Fruit fly (Drosophila melanogaster): ENCODE results near the gene CG31759.

CG31759 gene

DNA sequence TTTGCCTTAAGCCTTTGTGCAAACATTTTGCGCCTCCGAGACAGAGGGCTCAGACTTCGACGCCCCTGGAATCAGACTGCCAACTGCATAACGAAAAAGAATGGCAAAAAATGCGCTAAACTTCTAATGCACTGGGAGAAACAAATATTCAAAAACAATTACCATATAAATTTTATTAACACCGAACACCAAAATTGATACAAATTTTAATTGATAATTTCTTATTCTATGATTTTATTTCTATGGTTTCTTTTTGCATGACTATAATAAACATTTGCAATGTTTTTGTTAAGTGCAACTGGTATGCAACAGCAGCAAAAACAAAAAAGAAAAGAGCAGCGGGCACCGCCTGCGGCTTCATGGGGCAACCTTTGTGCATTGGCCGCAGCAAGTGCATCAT lies 14.5 kb upstream of the CG31759 start (continued):
- no peak for TF ChIP-seq CG11902 (GFP tag; optimal IDR thresholded peaks at IDR 0.05)
- TF ChIP-seq CG34406 (GFP tag; optimal IDR thresholded peaks at IDR 0.05), result no peak
- TF ChIP-seq CG7368 (GFP tag; optimal IDR thresholded peaks at IDR 0.05), result no peak
- TF ChIP-seq Met (GFP tag; optimal IDR thresholded peaks at IDR 0.05), result peak; percentile 53
- no peak for TF ChIP-seq Gug (GFP tag; IDR thresholded peaks at IDR 0.05)
- no peak for TF ChIP-seq Hr4 (GFP tag; optimal IDR thresholded peaks at IDR 0.05)
- TF ChIP-seq lz (GFP tag; optimal IDR thresholded peaks at IDR 0.05), result peak; percentile 56
- TF ChIP-seq dac (GFP tag; optimal IDR thresholded peaks at IDR 0.05), result no peak
- no peak for TF ChIP-seq eg (GFP tag; IDR thresholded peaks at IDR 0.05)
- no peak for TF ChIP-seq CG6854 (GFP tag; optimal IDR thresholded peaks at IDR 0.05)
- TF ChIP-seq net (GFP tag; optimal IDR thresholded peaks at IDR 0.05), result no peak
- TF ChIP-seq Eip93F (GFP tag; optimal IDR thresholded peaks at IDR 0.05), result no peak
- no peak for TF ChIP-seq CG9139 (GFP tag; optimal IDR thresholded peaks at IDR 0.05)

DNA sequence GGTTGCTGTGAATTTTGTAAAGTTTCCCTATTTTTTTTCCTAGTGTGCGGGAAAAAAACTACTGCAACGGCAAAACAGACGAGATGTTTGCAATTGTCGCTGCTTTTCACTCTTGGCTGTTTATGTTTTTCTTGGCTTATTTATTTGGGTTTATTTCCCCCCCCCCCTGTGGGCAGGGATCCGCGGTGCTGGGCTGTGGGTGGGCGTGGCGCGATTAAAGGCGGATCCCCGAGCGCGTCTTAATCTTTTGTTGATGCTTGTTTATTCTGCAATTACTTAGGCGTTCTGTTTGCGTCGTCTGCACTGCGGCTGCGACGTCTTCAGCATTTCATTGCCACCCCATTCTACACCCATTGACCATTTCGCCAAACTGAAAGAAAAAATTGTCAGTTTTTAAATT lies 12.7 kb upstream of the CG31759 start:
- TF ChIP-seq Gug (GFP tag; IDR thresholded peaks at IDR 0.05), result no peak
- TF ChIP-seq Ets96B (tag; optimal IDR thresholded peaks at IDR 0.05), result no peak
- no peak for TF ChIP-seq CG15336 (GFP tag; IDR thresholded peaks at IDR 0.05)
- no peak for TF ChIP-seq CG8119 (GFP tag; IDR thresholded peaks at IDR 0.05)
- TF ChIP-seq Hr4 (GFP tag; optimal IDR thresholded peaks at IDR 0.05), result no peak
- TF ChIP-seq achi (GFP tag; optimal IDR thresholded peaks at IDR 0.05), result no peak
- TF ChIP-seq pdm3 (GFP tag; optimal IDR thresholded peaks at IDR 0.05), result no peak
- TF ChIP-seq svp (GFP tag), result peak; percentile 17
- TF ChIP-seq fkh (GFP tag; optimal IDR thresholded peaks at IDR 0.05), result peak; percentile 61

DNA sequence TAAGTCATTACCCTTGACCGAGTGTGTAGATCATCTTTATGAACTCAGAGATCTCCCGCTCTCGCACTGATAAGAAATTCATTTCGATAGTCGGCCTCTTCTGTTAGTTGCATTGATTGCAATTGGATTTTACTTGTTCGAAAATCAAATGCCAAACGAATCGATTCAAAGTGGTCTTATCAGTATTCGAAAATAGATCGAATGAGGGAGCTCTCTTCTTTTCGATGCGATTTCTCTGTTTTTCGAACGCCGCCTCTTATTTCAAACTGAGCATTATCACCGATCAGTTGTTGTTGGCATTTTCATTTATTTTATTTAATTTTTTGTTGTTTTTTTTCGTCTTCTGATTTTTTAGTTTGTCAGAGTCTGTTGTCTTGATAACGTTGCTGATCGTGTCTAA lies 6.5 kb upstream of the CG31759 start:
- TF ChIP-seq fd85E (GFP tag; optimal IDR thresholded peaks at IDR 0.05), result no peak
- no peak for TF ChIP-seq Ets96B (tag; optimal IDR thresholded peaks at IDR 0.05)
- TF ChIP-seq Ets21C (GFP tag; optimal IDR thresholded peaks at IDR 0.05), result no peak
- no peak for TF ChIP-seq CG34406 (GFP tag; optimal IDR thresholded peaks at IDR 0.05)
- no peak for TF ChIP-seq Smox (GFP tag; optimal IDR thresholded peaks at IDR 0.05)
- no peak for TF ChIP-seq dsx (GFP tag; optimal IDR thresholded peaks at IDR 0.05; ENCODE audit: poor library complexity, severe bottlenecking)
- TF ChIP-seq CG6792 (GFP tag; optimal IDR thresholded peaks at IDR 0.05), result no peak
- TF ChIP-seq Gug (GFP tag; IDR thresholded peaks at IDR 0.05), result no peak
- TF ChIP-seq CG11762 (GFP tag; optimal IDR thresholded peaks at IDR 0.05; ENCODE audit: insufficient read depth), result no peak

DNA sequence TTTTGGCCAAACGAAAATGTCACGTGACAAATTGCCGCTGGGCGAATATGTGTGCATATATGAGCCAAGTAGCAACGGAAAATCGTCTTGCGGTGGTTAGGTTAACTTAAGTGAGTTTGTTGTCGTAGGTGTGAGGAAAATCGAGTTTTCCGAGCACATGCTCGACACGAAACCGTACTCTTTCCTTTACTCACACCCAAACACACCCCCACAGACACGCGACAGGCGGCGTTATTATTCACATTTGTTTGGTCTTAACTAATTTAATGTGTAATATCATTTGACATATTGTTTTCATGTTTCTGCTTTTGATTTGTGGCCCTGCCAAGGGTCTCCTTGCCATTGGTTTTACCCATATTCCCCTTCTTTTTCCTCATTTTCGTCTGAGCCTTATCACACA lies 35.3 kb downstream of the CG31759 start:
- TF ChIP-seq Sox102F (GFP tag; optimal IDR thresholded peaks at IDR 0.05), result no peak
- no peak for TF ChIP-seq Met (GFP tag; optimal IDR thresholded peaks at IDR 0.05)
- no peak for TF ChIP-seq CG6854 (GFP tag; optimal IDR thresholded peaks at IDR 0.05)
- no peak for TF ChIP-seq svp (GFP tag)

DNA sequence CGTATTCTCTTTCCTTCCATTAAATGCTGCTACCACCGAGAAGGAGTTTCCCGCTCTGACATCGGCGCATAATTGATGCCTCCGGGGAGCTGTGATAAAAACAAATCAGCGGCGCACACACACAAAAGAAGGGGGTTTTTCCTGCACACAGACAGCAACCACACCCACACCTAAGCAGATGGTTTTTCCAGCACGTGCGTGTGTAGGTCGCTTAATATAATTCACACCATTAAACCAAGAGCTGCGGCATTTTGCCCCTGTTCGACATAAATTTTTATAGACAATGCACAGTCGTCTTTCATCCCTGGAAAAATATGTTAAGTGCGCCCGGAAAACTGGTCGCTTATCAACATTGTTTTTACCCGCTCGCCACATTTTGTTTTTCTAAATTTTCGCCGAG lies 44.8 kb downstream of the CG31759 start:
- TF ChIP-seq Ets21C (GFP tag; optimal IDR thresholded peaks at IDR 0.05) (no peak), CG3032 (tag; optimal IDR thresholded peaks at IDR 0.05) (no peak), CG11902 (GFP tag; optimal IDR thresholded peaks at IDR 0.05) (no peak), fd59A (GFP tag; optimal IDR thresholded peaks at IDR 0.05) (no peak), CG6808 (GFP tag; optimal IDR thresholded peaks at IDR 0.05) (no peak), Eip75B (GFP tag; optimal IDR thresholded peaks at IDR 0.05) (no peak), Lpt (GFP tag; optimal IDR thresholded peaks at IDR 0.05) (no peak), CG15336 (GFP tag; IDR thresholded peaks at IDR 0.05) (no peak), dsx (GFP tag; optimal IDR thresholded peaks at IDR 0.05; ENCODE audit: poor library complexity, severe bottlenecking) (no peak), Sox102F (GFP tag; optimal IDR thresholded peaks at IDR 0.05) (no peak)

All from whole organism, prepupa.